Worm (Caenorhabditis elegans) whole organism, L3 larva: ENCODE results near the gene Y53C12B.7.
A peak's percentile ranks its signal among the peaks of the same experiment; 100 is the strongest.

Experiments
- R02D3.7 ChIP-seq: fragments of 150-350 bp; optimal IDR thresholded peaks from 2 replicates; lab custom pipeline; 2014; ENCODE audit warnings: missing biosample characterization, missing genetic modification characterization
- aly-2 ChIP-seq: fragments of 150-350 bp; optimal IDR thresholded peaks from 2 replicates; lab custom pipeline; 2014; ENCODE audit warnings: missing biosample characterization, missing genetic modification characterization
- ama-1 ChIP-seq: fragments of 150-350 bp; optimal IDR thresholded peaks from 2 replicates; lab custom pipeline; 2018
- ceh-28 ChIP-seq: fragments of 150-350 bp; optimal IDR thresholded peaks from 2 replicates; lab custom pipeline; 2014; ENCODE audit warnings: missing biosample characterization, missing genetic modification reagents, missing genetic modification characterization
- ceh-9 ChIP-seq: sonication (generic microtip); optimal IDR thresholded peaks from 2 replicates; lab custom pipeline; 2018; ENCODE audit warnings: missing biosample characterization, missing genetic modification characterization
- daf-12 ChIP-seq: fragments of 150-350 bp; optimal IDR thresholded peaks from 2 replicates; lab custom pipeline; 2014; ENCODE audit warnings: missing biosample characterization, missing genetic modification reagents, missing genetic modification characterization
- egl-27 ChIP-seq: sonication (generic microtip); optimal IDR thresholded peaks from 4 replicates; lab custom pipeline; 2017; ENCODE audit warnings: missing biosample characterization, missing genetic modification reagents, missing genetic modification characterization
- egl-5 ChIP-seq: fragments of 150-350 bp; optimal IDR thresholded peaks from 2 replicates; lab custom pipeline; 2017; ENCODE audit warnings: missing biosample characterization, missing genetic modification reagents, missing genetic modification characterization, inconsistent platforms
- elt-2 ChIP-seq: sonication (generic microtip); optimal IDR thresholded peaks from 2 replicates; lab custom pipeline; 2016; ENCODE audit warnings: missing genetic modification reagents, mild to moderate bottlenecking, missing genetic modification characterization, missing compliant biosample characterization
- eor-1 ChIP-seq, 2 experiments: fragments of 150-350 bp; optimal IDR thresholded peaks; 2 replicates each; lab custom pipeline; 2014 to 2018; ENCODE audit warnings: missing biosample characterization in 2 of 2, missing genetic modification characterization in 2 of 2
- fkh-2 ChIP-seq: fragments of 150-350 bp; optimal IDR thresholded peaks from 2 replicates; lab custom pipeline; 2014; ENCODE audit warnings: missing biosample characterization, missing genetic modification reagents, missing genetic modification characterization
- fos-1 ChIP-seq: fragments of 150-350 bp; optimal IDR thresholded peaks from 2 replicates; lab custom pipeline; 2014; ENCODE audit warnings: missing biosample characterization, missing genetic modification characterization
- hmg-11 ChIP-seq: sonication (generic microtip); optimal IDR thresholded peaks from 2 replicates; lab custom pipeline; 2016; ENCODE audit warnings: missing genetic modification characterization, missing compliant biosample characterization
- lin-15B ChIP-seq: fragments of 150-350 bp; optimal IDR thresholded peaks from 2 replicates; lab custom pipeline; 2014; ENCODE audit warnings: missing biosample characterization, missing genetic modification characterization
- mdl-1 ChIP-seq: fragments of 150-350 bp; optimal IDR thresholded peaks from 2 replicates; lab custom pipeline; 2014; ENCODE audit warnings: missing biosample characterization, missing genetic modification characterization
- mml-1 ChIP-seq: fragments of 150-350 bp; sonication (generic microtip); optimal IDR thresholded peaks from 3 replicates; lab custom pipeline; 2014; ENCODE audit warnings: missing biosample characterization, missing genetic modification characterization
- nfya-1 ChIP-seq: sonication (generic microtip); optimal IDR thresholded peaks from 2 replicates; lab custom pipeline; 2017; ENCODE audit warnings: missing genetic modification characterization, mild to moderate bottlenecking, missing compliant biosample characterization, antibody characterized with exemption, moderate library complexity; ENCODE audit not compliant: insufficient read depth
- nhr-11 ChIP-seq: fragments of 150-350 bp; optimal IDR thresholded peaks from 2 replicates; lab custom pipeline; 2014; ENCODE audit warnings: missing biosample characterization, missing genetic modification characterization
- nhr-12 ChIP-seq: fragments of 150-350 bp; optimal IDR thresholded peaks from 2 replicates; lab custom pipeline; 2014; ENCODE audit warnings: missing biosample characterization, missing genetic modification characterization
- nhr-23 ChIP-seq: fragments of 150-350 bp; optimal IDR thresholded peaks from 2 replicates; lab custom pipeline; 2014; ENCODE audit warnings: missing biosample characterization, missing genetic modification reagents, missing genetic modification characterization
- nhr-25 ChIP-seq: sonication (generic microtip); optimal IDR thresholded peaks from 2 replicates; lab custom pipeline; 2017; ENCODE audit warnings: missing biosample characterization, missing genetic modification characterization
- nhr-43 ChIP-seq: sonication (generic microtip); optimal IDR thresholded peaks from 2 replicates; lab custom pipeline; 2016; ENCODE audit warnings: mild to moderate bottlenecking, missing genetic modification characterization, missing compliant biosample characterization; ENCODE audit not compliant: poor library complexity, severe bottlenecking
- nhr-67 ChIP-seq: fragments of 150-350 bp; optimal IDR thresholded peaks from 2 replicates; lab custom pipeline; 2014; ENCODE audit warnings: missing biosample characterization, missing genetic modification characterization
- nhr-76 ChIP-seq: fragments of 150-350 bp; sonication (generic microtip); optimal IDR thresholded peaks from 5 replicates; lab custom pipeline; 2014; ENCODE audit warnings: missing biosample characterization, missing genetic modification characterization
- pha-4 ChIP-seq: fragments of 150-350 bp; optimal IDR thresholded peaks from 2 replicates; lab custom pipeline; 2014; ENCODE audit warnings: missing biosample characterization, missing genetic modification reagents, missing genetic modification characterization
- pqm-1 ChIP-seq: fragments of 150-350 bp; optimal IDR thresholded peaks from 2 replicates; lab custom pipeline; 2017; ENCODE audit warnings: missing biosample characterization, missing genetic modification characterization, inconsistent platforms
- sea-2 ChIP-seq: fragments of 150-350 bp; sonication (generic microtip); optimal IDR thresholded peaks from 4 replicates; lab custom pipeline; 2014; ENCODE audit warnings: missing biosample characterization, missing genetic modification reagents, missing genetic modification characterization
- snpc-4 ChIP-seq: fragments of 150-350 bp; optimal IDR thresholded peaks from 2 replicates; lab custom pipeline; 2014; ENCODE audit warnings: missing biosample characterization, missing genetic modification characterization
- tbx-2 ChIP-seq: sonication (generic microtip); optimal IDR thresholded peaks from 2 replicates; lab custom pipeline; 2016; ENCODE audit warnings: mild to moderate bottlenecking, missing genetic modification characterization, missing compliant biosample characterization

Y53C12B.7 gene

ce11 chrII:9746069-9746468 is 6.9 kb downstream of the Y53C12B.7 start, which contains the start of the genes Y53C12B.1 and nos-3 (continued):
- TF ChIP-seq nhr-67, result no peak
- TF ChIP-seq hmg-11 (tag; lab: Kevin White, UChicago), result peak; percentile 60
- TF ChIP-seq nhr-12 (tag; lab: Kevin White, UChicago), result no peak
- TF ChIP-seq fkh-2, result no peak

DNA sequence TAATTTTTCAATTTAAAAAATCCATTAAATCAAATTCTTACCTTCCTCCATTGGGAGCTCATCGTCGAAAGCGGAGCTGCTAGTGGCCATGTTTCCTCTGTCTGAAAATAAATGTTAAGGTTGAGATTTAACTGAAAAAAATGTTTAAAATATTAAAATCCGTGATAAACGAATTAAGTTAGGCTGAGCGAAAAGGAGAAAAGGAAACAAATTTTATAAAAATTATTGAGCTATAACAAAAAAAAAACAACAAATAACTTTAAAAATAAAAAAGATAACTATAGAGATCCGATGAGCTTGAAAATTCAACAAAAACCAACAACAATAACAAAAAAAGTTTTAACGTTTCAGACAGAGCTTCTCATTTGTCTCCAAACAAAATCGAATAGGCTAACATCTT is 10.2 kb downstream of the Y53C12B.7 start, which contains the start of gene pno-1:
TSS of gene pno-1 (minus strand) at position 101 of the 400 bp plus-strand sequence.
- TF ChIP-seq mml-1 (tag; lab: Kevin White, UChicago) (no peak), lin-15B (tag; lab: Kevin White, UChicago) (no peak), ceh-9 (tag; lab: Kevin White, UChicago) (no peak), snpc-4 (tag; lab: Kevin White, UChicago) (no peak), eor-1 (tag; optimal IDR thresholded peaks at IDR 0.05; lab: Kevin White, UChicago) (no peak), nhr-67 (no peak), nhr-25 (tag; lab: Kevin White, UChicago) (no peak), nhr-43 (no peak), egl-5 (tag; lab: Kevin White, UChicago) (no peak)

ce11 chrII:9741400-9741799 is 11.6 kb downstream of the Y53C12B.7 start:
- TF ChIP-seq tbx-2, result no peak
- no peak for TF ChIP-seq fos-1 (tag; lab: Kevin White, UChicago)
- no peak for TF ChIP-seq egl-5 (tag; lab: Kevin White, UChicago)
- TF ChIP-seq elt-2 (tag; lab: Kevin White, UChicago), result peak; percentile 49
- no peak for TF ChIP-seq lin-15B (tag; lab: Kevin White, UChicago)
- TF ChIP-seq, all 47 proteins: peak for 1

- TF ChIP-seq fos-1 (tag; lab: Kevin White, UChicago), result no peak
- TF ChIP-seq mdl-1 (tag; lab: Kevin White, UChicago), result no peak
- TF ChIP-seq pha-4, result peak; percentile 50
- TF ChIP-seq nhr-23, result no peak
- TF ChIP-seq nhr-76 (tag; lab: Kevin White, UChicago), result no peak
- no peak for TF ChIP-seq sea-2
- TF ChIP-seq pqm-1 (tag; lab: Kevin White, UChicago), result peak; percentile 83
- no peak for TF ChIP-seq egl-27 (tag; lab: Kevin White, UChicago)
- peak; percentile 34 for TF ChIP-seq nfya-1 (tag; lab: Kevin White, UChicago)
- TF ChIP-seq daf-12, result no peak
- peak; percentile 94 for TF ChIP-seq elt-2 (tag; lab: Kevin White, UChicago)
- no peak for TF ChIP-seq R02D3.7 (tag; lab: Kevin White, UChicago)
Observed at ce11 chrII:9740552-9740951, 12.5 kb downstream of the Y53C12B.7 start.

DNA sequence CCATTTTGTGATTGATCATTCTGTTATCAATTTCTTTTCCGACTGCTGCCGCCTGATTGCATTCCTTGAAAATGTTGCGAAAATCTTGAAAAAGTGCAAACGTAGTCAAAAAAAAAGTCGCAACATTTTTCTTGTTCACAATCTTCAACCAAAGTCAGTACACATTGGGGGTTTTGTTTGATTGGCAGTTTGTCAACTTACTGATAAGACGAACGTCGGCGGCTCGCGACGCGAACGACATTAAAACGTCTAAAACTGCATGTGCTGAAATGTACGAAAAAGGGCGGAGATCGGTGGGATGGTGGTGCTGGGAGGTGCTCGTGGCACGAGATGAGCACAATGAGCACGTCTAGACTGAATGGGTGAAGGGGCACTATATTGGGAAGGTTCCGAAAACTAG is 14.2 kb downstream of the Y53C12B.7 start:
- TF ChIP-seq nhr-11 (tag; lab: Kevin White, UChicago) (no peak), elt-2 (tag; lab: Kevin White, UChicago) (peak; percentile 96), nfya-1 (tag; lab: Kevin White, UChicago) (peak; percentile 28), pqm-1 (tag; lab: Kevin White, UChicago) (peak; percentile 81), pha-4 (peak; percentile 29), ama-1 (lab: Kevin White, UChicago) (peak; percentile 25), snpc-4 (tag; lab: Kevin White, UChicago) (peak; percentile 16), aly-2 (tag; lab: Kevin White, UChicago) (no peak), nhr-25 (tag; lab: Kevin White, UChicago) (no peak), ceh-28 (tag; lab: Kevin White, UChicago) (peak; percentile 15)

DNA sequence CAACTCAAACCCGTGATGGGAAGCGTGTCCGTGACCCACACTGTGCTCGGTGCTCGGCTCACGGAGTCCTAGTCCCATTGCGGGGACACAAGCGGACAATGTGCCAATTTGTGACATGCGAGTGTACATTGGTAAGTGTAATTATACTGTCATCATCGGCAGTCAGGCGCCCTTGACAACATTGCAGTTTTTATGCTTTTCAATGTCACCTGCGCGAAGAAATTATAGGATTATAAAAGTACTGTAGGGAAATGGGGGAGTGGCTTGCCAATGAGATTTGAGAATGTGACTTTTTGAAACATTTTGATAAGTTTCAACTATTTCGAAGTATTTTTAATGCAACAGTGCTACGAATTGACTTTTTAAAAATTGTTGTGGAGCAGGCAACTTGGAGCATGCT is 17.2 kb downstream of the Y53C12B.7 start:
- TF ChIP-seq ama-1 (lab: Kevin White, UChicago) (no peak), nfya-1 (tag; lab: Kevin White, UChicago) (peak; percentile 51)

ce11 chrII:9731810-9732209 is 21.2 kb downstream of the Y53C12B.7 start, which contains the start of gene mab-3:
mab-3 (plus strand) TSS chrII:9732137.
- peak; percentile 43 for TF ChIP-seq elt-2 (tag; lab: Kevin White, UChicago)
